Fruit fly (Drosophila melanogaster): ENCODE results near the gene CG12420.
A peak's percentile ranks its signal among the peaks of the same experiment; 100 is the strongest.

CG12420 gene

dm6 chr3R:10189520-10189919 is 33.0 kb upstream of the CG12420 start, which contains the start of gene CG12814:
CG12814 (minus strand) TSS chr3R:10189603.
- no peak for TF ChIP-seq pdm3 (GFP tag; optimal IDR thresholded peaks at IDR 0.05)
- TF ChIP-seq spab (GFP tag; optimal IDR thresholded peaks at IDR 0.05): peak; percentile 15
- TF ChIP-seq Sox15 (GFP tag; optimal IDR thresholded peaks at IDR 0.05): no peak
- no peak for TF ChIP-seq CG8319 (GFP tag; optimal IDR thresholded peaks at IDR 0.05)
- TF ChIP-seq Ets96B (tag; optimal IDR thresholded peaks at IDR 0.05): peak; percentile 46
- TF ChIP-seq CG6792 (GFP tag; optimal IDR thresholded peaks at IDR 0.05): no peak
- peak; percentile 2 for TF ChIP-seq Sox14 (GFP tag; optimal IDR thresholded peaks at IDR 0.05)
- TF ChIP-seq CG8632 (GFP tag; optimal IDR thresholded peaks at IDR 0.05): peak; percentile 25
- no peak for TF ChIP-seq Ets21C (GFP tag; optimal IDR thresholded peaks at IDR 0.05)
- peak; percentile 68 for TF ChIP-seq CG15336 (GFP tag; IDR thresholded peaks at IDR 0.05)
- TF ChIP-seq Met (GFP tag; optimal IDR thresholded peaks at IDR 0.05): no peak
- TF ChIP-seq achi (GFP tag; optimal IDR thresholded peaks at IDR 0.05): no peak
- TF ChIP-seq Gug (GFP tag; IDR thresholded peaks at IDR 0.05): no peak
- peak; percentile 45 for TF ChIP-seq CG10669 (GFP tag; optimal IDR thresholded peaks at IDR 0.05)
- TF ChIP-seq eg (GFP tag; IDR thresholded peaks at IDR 0.05): peak; percentile 76; the same call in 2 of the 3 replicates
- peak; percentile 23 for TF ChIP-seq CG3032 (tag; optimal IDR thresholded peaks at IDR 0.05)
- peak; percentile 40 for TF ChIP-seq CG3919 (GFP tag; optimal IDR thresholded peaks at IDR 0.05)
- TF ChIP-seq net (GFP tag; optimal IDR thresholded peaks at IDR 0.05): peak; percentile 46
- no peak for TF ChIP-seq CG7368 (GFP tag; optimal IDR thresholded peaks at IDR 0.05)
- TF ChIP-seq fkh (GFP tag; optimal IDR thresholded peaks at IDR 0.05): peak; percentile 47
- peak; percentile 69 for TF ChIP-seq CG16779 (tag; optimal IDR thresholded peaks at IDR 0.05)
- TF ChIP-seq topi (GFP tag; optimal IDR thresholded peaks at IDR 0.05): no peak
- TF ChIP-seq CG11762 (GFP tag; optimal IDR thresholded peaks at IDR 0.05; ENCODE audit: insufficient read depth): peak; percentile 17
- TF ChIP-seq CG4318 (GFP tag; optimal IDR thresholded peaks at IDR 0.05): no peak
- TF ChIP-seq OdsH (GFP tag; optimal IDR thresholded peaks at IDR 0.05): no peak
- TF ChIP-seq Hr4 (GFP tag; optimal IDR thresholded peaks at IDR 0.05): no peak
- TF ChIP-seq CG6276 (GFP tag; optimal IDR thresholded peaks at IDR 0.05): peak; percentile 64
- TF ChIP-seq vri (GFP tag; optimal IDR thresholded peaks at IDR 0.05): peak; percentile 30
- TF ChIP-seq fd85E (GFP tag; optimal IDR thresholded peaks at IDR 0.05): no peak
- no peak for TF ChIP-seq salr (GFP tag; optimal IDR thresholded peaks at IDR 0.05)
- TF ChIP-seq Lpt (GFP tag; optimal IDR thresholded peaks at IDR 0.05): no peak
- no peak for TF ChIP-seq svp (GFP tag)
- peak; percentile 8 for TF ChIP-seq fd59A (GFP tag; optimal IDR thresholded peaks at IDR 0.05)
- TF ChIP-seq Eip93F (GFP tag; optimal IDR thresholded peaks at IDR 0.05): no peak
- TF ChIP-seq Blimp-1 (GFP tag; optimal IDR thresholded peaks at IDR 0.05): no peak
- TF ChIP-seq esn (GFP tag; optimal IDR thresholded peaks at IDR 0.05): peak; percentile 19
- TF ChIP-seq CG9139 (GFP tag; optimal IDR thresholded peaks at IDR 0.05): peak; percentile 83
- peak; percentile 12 for TF ChIP-seq CG34406 (GFP tag; optimal IDR thresholded peaks at IDR 0.05)
- TF ChIP-seq CG6808 (GFP tag; optimal IDR thresholded peaks at IDR 0.05): peak; percentile 74
- peak; percentile 68 to 81 for TF ChIP-seq ss (GFP tag; optimal IDR thresholded peaks at IDR 0.05)
- no peak for TF ChIP-seq cyc (GFP tag; optimal IDR thresholded peaks at IDR 0.05)
- TF ChIP-seq CG31627 (GFP tag; optimal IDR thresholded peaks at IDR 0.05): no peak
- peak; percentile 93 for TF ChIP-seq CG6163 (GFP tag; IDR thresholded peaks at IDR 0.05)
- TF ChIP-seq CG11294 (GFP tag; IDR thresholded peaks at IDR 0.05): no peak
- TF ChIP-seq CG1621 (tag; optimal IDR thresholded peaks at IDR 0.05): peak; percentile 55
- peak; percentile 66; the same call in 2 of the 3 replicates for TF ChIP-seq CG8119 (GFP tag; IDR thresholded peaks at IDR 0.05)
- TF ChIP-seq Sox102F (GFP tag; optimal IDR thresholded peaks at IDR 0.05): peak; percentile 50
- no peak for TF ChIP-seq CG6854 (GFP tag; optimal IDR thresholded peaks at IDR 0.05)
- TF ChIP-seq acj6 (GFP tag; optimal IDR thresholded peaks at IDR 0.05): no peak
- peak; percentile 66 for TF ChIP-seq Eip78C (GFP tag)
- peak; percentile 60 for TF ChIP-seq dsx (GFP tag; optimal IDR thresholded peaks at IDR 0.05; ENCODE audit: poor library complexity, severe bottlenecking)

Data from whole organism, prepupa.